Worm (Caenorhabditis elegans) whole organism, L4 larva: ENCODE measurements around the gene mtx-2.

Experiments used
- R02D3.7 ChIP-seq: fragments of 150-350 bp; sonication (generic microtip); optimal IDR thresholded peaks from 3 replicates; lab custom pipeline; 2014; ENCODE audit warnings: missing biosample characterization, missing genetic modification characterization
- ZK546.5 ChIP-seq, 2 experiments: sonication (generic microtip); optimal IDR thresholded peaks; 2 replicates each; lab custom pipeline; 2017; ENCODE audit warnings: missing biosample characterization in 2 of 2, missing genetic modification characterization in 2 of 2
- aly-2 ChIP-seq: sonication (generic microtip); optimal IDR thresholded peaks from 2 replicates; lab custom pipeline; 2018; ENCODE audit warnings: missing biosample characterization, missing genetic modification characterization
- ces-1 ChIP-seq: fragments of 150-350 bp; sonication (generic microtip); optimal IDR thresholded peaks from 4 replicates; lab custom pipeline; 2014; ENCODE audit warnings: missing biosample characterization, missing genetic modification reagents, missing genetic modification characterization
- fkh-10 ChIP-seq: fragments of 150-350 bp; optimal IDR thresholded peaks from 2 replicates; lab custom pipeline; 2014; ENCODE audit warnings: missing biosample characterization, missing genetic modification reagents, missing genetic modification characterization
- jun-1 ChIP-seq: fragments of 150-350 bp; optimal IDR thresholded peaks from 2 replicates; lab custom pipeline; 2014; ENCODE audit warnings: missing biosample characterization, missing genetic modification reagents, missing genetic modification characterization
- lsy-2 ChIP-seq, 2 experiments: fragments of 150-350 bp in 1 of 2; sonication (generic microtip) in 1 of 2; optimal IDR thresholded peaks; 2 replicates each; lab custom pipeline; 2014 to 2017; ENCODE audit warnings: missing biosample characterization in 2 of 2, missing genetic modification characterization in 2 of 2
- nhr-237 ChIP-seq: sonication (generic microtip); optimal IDR thresholded peaks from 2 replicates; lab custom pipeline; 2017; ENCODE audit warnings: missing biosample characterization, missing genetic modification characterization
- nhr-76 ChIP-seq: fragments of 150-350 bp; optimal IDR thresholded peaks from 2 replicates; lab custom pipeline; 2014; ENCODE audit warnings: missing biosample characterization, missing genetic modification characterization
- pha-4 ChIP-seq, 2 experiments: fragments of 150-350 bp in 1 of 2; fragments of 200-800 bp in 1 of 2; sonication (Bioruptor generic) in 1 of 2; IDR thresholded peaks in 1 of 2; optimal IDR thresholded peaks in 1 of 2; 2 replicates each; pipeline versions ENCODE4 v1.3.6 to Lab custom; 2014 to 2022; ENCODE audit warnings: missing genetic modification characterization in 2 of 2, missing genetic modification reagents in 2 of 2, missing biosample characterization in 1 of 2, missing compliant biosample characterization in 1 of 2
- unc-39 ChIP-seq: sonication (generic microtip); optimal IDR thresholded peaks from 2 replicates; lab custom pipeline; 2017; ENCODE audit warnings: missing biosample characterization, missing genetic modification characterization

- TF ChIP-seq nhr-237 = no peak
- no peak for TF ChIP-seq aly-2
- no peak for TF ChIP-seq pha-4 (GFP tag; IDR thresholded peaks at IDR 0.05; lab: Robert Waterston, UW)
- no peak for TF ChIP-seq pha-4 (tag; optimal IDR thresholded peaks at IDR 0.05; lab: Kevin White, UChicago)
- TF ChIP-seq ces-1 (GFP tag; lab: Kevin White, UChicago) = no peak
- no peak for TF ChIP-seq ZK546.5 (tag; optimal IDR thresholded peaks at IDR 0.05; lab: Kevin White, UChicago)
- TF ChIP-seq nhr-76 (tag; lab: Kevin White, UChicago) = no peak
- TF ChIP-seq unc-39 (tag; lab: Kevin White, UChicago) = no peak
- TF ChIP-seq jun-1 = no peak
- TF ChIP-seq R02D3.7 = no peak
- no peak for TF ChIP-seq lsy-2 (tag; optimal IDR thresholded peaks at IDR 0.05; lab: Kevin White, UChicago)
- no peak for TF ChIP-seq fkh-10 (GFP tag; lab: Kevin White, UChicago)
These were observed 1.2 kb downstream of the mtx-2 start for ce11 chrIII:7762250-7762649.
